Worm (Caenorhabditis elegans): ENCODE data around the gene col-40.

col-40 gene

DNA sequence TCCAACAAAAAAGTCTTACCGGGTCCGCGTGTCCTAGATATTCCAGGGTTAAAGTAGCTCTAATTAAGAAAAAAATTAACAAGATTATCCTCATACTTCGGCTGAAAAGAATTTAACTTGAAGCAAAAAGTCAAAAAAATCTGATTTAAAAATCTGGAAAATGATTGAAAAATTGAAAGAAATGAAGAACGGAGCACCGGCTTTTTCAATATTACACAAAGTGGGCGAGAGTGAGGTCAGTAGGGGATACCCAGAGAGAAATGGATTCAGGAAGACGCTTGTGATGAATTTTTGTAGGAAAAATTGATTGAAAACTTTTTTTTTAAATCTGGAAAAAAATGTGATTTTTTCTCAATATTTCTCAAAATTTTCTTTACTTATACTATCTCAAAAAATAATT is 6.0 kb downstream of the col-40 start, which contains the start of gene pho-14:
TSS of gene pho-14 (minus strand) at position 101 of the 400 bp plus-strand sequence.
- TF ChIP-seq him-1 (tag; optimal IDR thresholded peaks at IDR 0.05) = no peak
- TF ChIP-seq W03F9.2 (tag; optimal IDR thresholded peaks at IDR 0.05) = no peak
- TF ChIP-seq dao-5 (tag; optimal IDR thresholded peaks at IDR 0.05) = no peak

DNA sequence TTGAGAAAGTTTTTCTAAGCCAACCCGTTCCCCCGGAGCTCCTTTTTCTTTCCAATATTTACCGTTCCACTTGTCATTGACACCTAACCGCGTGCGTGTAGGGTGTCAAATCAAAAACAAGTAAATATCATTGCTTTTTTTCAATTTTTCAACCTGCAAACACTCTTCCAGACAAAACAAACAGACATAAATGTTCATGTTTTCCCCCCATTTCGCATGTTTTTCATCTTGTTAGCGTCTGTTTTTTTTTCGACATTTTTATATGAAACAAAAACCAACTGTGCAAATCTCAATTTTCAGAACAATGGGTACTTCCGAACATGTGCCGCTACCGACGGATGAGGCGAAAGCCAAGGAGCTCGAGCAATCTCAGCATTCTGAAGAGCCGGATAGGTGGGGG is 15.1 kb downstream of the col-40 start, which contains the start of gene snf-3:
TSS of gene snf-3 (plus strand) at position 301 of the 400 bp plus-strand sequence.
- no peak for TF ChIP-seq him-1 (tag; optimal IDR thresholded peaks at IDR 0.05)
- no peak for TF ChIP-seq W03F9.2 (tag; optimal IDR thresholded peaks at IDR 0.05)
- no peak for TF ChIP-seq dao-5 (tag; optimal IDR thresholded peaks at IDR 0.05)

DNA sequence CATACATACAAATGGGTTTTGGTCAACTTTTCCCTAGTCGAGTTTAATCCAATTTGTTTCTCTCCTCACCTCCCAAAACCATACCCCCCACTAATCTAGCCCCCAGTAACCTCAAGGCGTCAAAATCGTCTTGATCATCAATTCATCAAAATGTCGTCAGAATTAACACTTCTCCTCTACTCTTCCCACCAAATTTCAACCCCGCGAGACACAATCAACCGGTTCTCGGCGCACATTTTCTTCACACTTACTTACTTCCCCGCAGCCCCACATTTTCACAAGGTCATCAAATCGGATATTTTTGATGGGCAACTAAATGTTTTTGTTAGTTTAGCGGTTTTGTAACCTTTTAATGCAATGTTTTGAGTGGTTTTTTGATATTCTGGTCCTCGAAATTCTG is 16.0 kb downstream of the col-40 start:
- TF ChIP-seq him-1 (tag; optimal IDR thresholded peaks at IDR 0.05) = no peak
- no peak for TF ChIP-seq W03F9.2 (tag; optimal IDR thresholded peaks at IDR 0.05)
- no peak for TF ChIP-seq dao-5 (tag; optimal IDR thresholded peaks at IDR 0.05)

DNA sequence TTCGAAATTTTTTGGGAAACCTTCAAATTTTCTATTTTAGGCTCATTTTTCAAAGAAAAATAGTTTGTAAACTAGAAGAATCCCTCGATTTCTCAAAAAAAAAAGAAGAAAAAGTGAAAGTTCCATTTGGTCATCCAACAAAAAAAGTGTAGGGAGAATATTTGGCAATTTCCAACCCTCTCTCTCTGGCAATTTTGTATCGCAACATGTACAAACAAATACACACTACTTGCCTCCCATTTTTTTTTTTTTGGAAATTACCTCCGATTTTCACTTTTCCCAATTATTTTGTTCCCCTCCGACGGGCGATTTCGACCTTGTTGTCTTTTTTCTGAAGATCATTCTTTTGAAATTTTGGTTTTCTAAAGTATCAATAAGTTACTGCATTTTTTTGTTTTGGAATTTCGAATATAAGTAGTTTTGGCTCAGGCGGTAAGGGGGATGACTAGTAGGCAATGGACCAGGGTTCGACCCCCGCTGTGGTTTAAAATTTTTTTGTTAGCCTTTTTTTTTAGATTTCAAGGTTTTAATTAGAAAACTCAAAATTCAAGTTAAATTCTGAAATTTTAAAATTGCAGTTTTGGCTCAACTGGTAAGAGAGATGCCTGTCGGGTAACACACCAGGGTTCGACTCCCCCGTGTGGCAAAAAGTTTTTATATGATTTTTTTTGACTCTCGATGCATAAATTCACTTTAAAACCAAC is 18.1 kb downstream of the col-40 start:
- TF ChIP-seq W03F9.2 (tag; optimal IDR thresholded peaks at IDR 0.05) = no peak
- no peak for TF ChIP-seq him-1 (tag; optimal IDR thresholded peaks at IDR 0.05)
- TF ChIP-seq dao-5 (tag; optimal IDR thresholded peaks at IDR 0.05) = no peak

DNA sequence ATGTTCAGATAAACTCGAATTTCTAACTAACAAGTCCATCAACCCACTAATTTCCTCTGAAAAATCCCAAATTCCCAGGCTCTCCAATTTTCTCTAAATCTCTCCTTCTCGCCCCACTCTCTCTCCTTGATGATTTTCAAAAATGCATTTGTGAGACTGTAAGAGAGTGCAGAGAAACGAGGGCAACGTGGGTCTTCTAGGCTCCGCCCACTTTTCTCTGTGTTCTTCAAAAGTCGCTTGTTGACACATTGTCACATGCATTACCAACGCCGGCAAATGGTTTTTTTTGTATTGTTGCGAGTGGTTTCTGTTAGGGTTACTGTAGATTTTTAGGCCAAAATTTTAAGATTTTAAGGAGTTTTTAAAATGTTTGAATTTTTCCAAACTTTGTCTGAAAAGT is 20.3 kb downstream of the col-40 start:
- TF ChIP-seq him-1 (tag; optimal IDR thresholded peaks at IDR 0.05) = no peak
- TF ChIP-seq dao-5 (tag; optimal IDR thresholded peaks at IDR 0.05) = no peak
- TF ChIP-seq W03F9.2 (tag; optimal IDR thresholded peaks at IDR 0.05) = no peak

DNA sequence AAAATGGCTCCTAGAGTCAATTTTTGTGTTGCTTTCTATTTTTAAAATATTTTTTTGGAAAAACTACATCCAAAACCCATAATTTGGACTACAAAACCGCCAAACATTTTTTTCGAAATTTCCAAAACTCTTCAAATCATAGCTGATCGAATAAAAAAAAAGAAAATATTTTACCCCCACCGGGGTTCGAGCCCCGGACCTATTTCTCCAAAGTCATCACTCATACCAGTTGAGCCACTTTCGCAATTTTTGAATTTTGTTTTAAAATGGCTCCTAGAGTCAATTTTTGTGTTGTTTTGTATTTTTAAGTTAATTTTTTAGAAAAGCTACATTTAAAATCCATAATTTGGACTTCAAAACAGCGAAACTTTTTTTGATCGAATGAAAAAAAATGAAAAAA is 21.2 kb downstream of the col-40 start:
- no peak for TF ChIP-seq him-1 (tag; optimal IDR thresholded peaks at IDR 0.05)
- no peak for TF ChIP-seq dao-5 (tag; optimal IDR thresholded peaks at IDR 0.05)
- no peak for TF ChIP-seq W03F9.2 (tag; optimal IDR thresholded peaks at IDR 0.05)

DNA sequence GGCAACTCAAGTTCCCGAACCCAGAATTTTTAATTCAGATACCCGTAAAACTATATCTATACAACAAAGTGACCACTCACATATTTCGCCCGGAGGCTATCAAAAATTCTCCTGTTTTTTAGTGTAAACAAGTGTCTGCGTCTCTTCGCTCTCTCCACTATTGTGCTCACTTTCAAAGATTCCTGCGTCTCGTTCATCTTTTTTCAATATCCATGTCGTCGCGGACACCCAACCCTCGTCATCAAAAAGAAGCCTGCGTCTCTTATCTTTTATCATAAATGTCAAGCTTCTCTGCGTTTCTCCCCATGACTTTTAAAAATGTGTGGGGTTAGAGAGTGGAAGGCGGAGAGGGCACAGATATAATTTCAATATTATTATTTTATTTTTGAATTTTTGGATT is 21.9 kb downstream of the col-40 start:
- no peak for TF ChIP-seq W03F9.2 (tag; optimal IDR thresholded peaks at IDR 0.05)
- no peak for TF ChIP-seq him-1 (tag; optimal IDR thresholded peaks at IDR 0.05)
- TF ChIP-seq dao-5 (tag; optimal IDR thresholded peaks at IDR 0.05) = no peak

DNA sequence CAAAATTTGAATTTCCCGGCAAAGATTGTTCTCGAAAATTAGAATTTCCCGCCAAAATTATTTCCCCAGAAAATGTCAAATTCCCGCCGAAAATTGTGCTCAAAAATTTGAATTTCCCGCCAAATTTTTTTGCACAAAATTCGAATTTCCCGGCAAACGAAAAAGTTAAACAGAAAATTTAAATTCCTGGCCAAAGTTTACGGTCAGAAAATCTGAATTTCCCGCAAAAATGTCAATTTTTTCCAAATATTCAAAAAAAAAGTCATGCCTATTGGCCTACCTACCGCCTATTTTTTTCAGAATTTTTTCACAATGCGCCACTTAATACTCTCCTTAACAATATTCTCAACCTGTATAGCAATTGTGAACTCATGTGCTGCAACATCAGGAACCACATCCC is 23.9 kb downstream of the col-40 start, which contains the start of gene K02E7.1:
TSS of gene K02E7.1 (plus strand) at position 301 of the 400 bp plus-strand sequence.
- TF ChIP-seq him-1 (tag; optimal IDR thresholded peaks at IDR 0.05) (no peak), W03F9.2 (tag; optimal IDR thresholded peaks at IDR 0.05) (no peak)

DNA sequence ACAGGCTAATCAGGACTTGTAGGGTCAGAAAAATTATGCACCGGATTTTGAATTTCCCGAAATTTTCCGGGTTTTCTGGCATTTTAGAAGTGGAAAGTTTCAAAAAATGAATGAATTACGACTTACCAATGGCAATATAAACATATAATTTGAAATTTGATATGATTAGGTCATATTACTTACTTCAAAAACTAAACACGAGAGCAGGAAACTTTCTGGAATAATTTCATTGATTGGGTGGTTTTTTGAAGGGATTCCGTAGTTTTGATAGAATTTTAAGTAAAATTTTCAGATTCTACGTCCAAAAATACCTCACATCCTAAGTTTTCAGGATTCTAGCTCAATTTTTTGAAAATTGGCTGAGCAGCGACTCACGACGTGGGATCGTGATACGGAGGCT is 31.3 kb downstream of the col-40 start, which contains the start of gene K02E7.11:
TSS of gene K02E7.11 (minus strand) at position 101 of the 400 bp plus-strand sequence.
- no peak for TF ChIP-seq dao-5 (tag; optimal IDR thresholded peaks at IDR 0.05)
- no peak for TF ChIP-seq W03F9.2 (tag; optimal IDR thresholded peaks at IDR 0.05)
- TF ChIP-seq him-1 (tag; optimal IDR thresholded peaks at IDR 0.05) = no peak

DNA sequence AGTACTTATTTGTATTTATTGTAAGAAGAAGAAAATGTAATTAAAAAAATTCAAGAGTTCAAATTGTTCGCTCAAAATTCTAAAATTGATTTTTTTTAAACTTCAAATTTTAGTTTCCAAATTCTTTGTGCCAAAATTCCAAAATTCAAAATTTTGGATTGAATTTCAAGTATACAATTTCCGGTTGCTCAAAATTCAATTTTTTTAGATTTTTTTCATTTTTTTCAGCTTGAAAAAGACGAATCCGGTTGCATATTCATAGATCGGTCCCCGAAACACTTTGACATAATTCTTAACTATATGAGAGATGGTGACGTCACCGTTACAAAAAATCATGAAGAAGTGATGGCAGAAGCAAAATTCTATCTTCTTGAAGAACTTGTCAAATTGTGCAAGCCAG is 34.7 kb downstream of the col-40 start, which contains the start of gene K02E7.4:
TSS of gene K02E7.4 (plus strand) at position 301 of the 400 bp plus-strand sequence.
- TF ChIP-seq dao-5 (tag; optimal IDR thresholded peaks at IDR 0.05) (no peak), W03F9.2 (tag; optimal IDR thresholded peaks at IDR 0.05) (no peak), him-1 (tag; optimal IDR thresholded peaks at IDR 0.05) (no peak)

DNA sequence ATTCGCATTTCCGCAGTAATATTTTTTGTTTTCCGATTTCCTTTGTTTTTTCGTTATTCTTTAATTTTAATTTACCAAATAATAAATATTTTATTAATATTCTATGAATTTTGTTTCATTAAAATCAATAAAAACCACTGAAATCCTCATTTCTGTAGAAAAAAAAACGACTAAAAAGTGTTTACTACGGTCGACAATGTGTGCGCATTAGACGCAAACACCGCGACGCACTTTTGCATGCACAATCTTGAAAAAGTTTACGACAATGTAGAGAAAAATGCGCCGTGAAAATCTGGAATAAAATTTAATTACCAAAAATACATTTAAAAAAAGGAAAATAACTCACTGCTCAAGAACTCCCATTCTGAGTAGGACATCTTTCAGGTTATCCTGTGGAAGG is 35.3 kb downstream of the col-40 start:
- TF ChIP-seq W03F9.2 (tag; optimal IDR thresholded peaks at IDR 0.05) (no peak), dao-5 (tag; optimal IDR thresholded peaks at IDR 0.05) (no peak), him-1 (tag; optimal IDR thresholded peaks at IDR 0.05) (no peak)

DNA sequence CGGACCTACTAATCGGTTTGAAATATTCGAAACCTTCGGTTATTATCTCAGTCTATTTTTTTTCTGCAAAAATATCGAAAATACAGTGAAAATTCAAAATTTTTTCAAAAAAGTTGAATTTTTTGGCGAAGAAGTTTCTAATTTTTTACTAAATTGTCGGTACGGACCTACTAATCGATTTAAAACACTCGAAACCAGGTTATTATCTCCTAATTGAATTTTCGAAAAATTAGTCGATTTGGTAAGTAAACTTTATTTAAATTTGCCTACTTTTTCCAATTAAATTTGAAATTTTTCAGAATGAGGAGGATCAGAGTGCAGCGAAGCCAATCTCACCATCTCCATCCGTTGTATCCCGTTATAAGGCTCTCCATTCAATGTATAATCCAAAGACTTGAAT is 35.9 kb downstream of the col-40 start, which contains the start of gene K02E7.12:
TSS of gene K02E7.12 (plus strand) at position 301 of the 400 bp plus-strand sequence.
- TF ChIP-seq dao-5 (tag; optimal IDR thresholded peaks at IDR 0.05) = no peak
- no peak for TF ChIP-seq W03F9.2 (tag; optimal IDR thresholded peaks at IDR 0.05)
- no peak for TF ChIP-seq him-1 (tag; optimal IDR thresholded peaks at IDR 0.05)

DNA sequence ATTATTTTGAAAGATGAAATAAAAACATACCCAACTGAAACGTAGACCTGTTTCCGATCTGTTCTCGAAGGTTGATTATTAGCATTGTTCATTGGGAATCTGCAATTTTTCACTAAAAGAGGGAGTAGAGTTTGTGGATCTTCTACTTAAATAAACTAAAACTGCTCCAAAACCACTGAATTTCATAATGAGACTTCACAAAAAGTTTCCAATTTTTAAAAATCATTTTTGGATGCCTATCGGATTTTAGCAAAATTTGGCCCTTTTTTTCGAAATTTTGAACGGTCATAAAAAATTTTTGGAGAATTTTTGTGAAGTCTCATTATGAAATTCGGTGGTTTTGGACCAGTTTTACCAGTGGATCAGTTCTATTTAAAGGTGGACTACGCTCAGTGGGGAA is 39.9 kb downstream of the col-40 start, which contains the start of gene K02E7.10:
TSS of gene K02E7.10 (minus strand) at position 101 of the 400 bp plus-strand sequence.
- TF ChIP-seq W03F9.2 (tag; optimal IDR thresholded peaks at IDR 0.05) (no peak), him-1 (tag; optimal IDR thresholded peaks at IDR 0.05) (no peak), dao-5 (tag; optimal IDR thresholded peaks at IDR 0.05) (no peak)

DNA sequence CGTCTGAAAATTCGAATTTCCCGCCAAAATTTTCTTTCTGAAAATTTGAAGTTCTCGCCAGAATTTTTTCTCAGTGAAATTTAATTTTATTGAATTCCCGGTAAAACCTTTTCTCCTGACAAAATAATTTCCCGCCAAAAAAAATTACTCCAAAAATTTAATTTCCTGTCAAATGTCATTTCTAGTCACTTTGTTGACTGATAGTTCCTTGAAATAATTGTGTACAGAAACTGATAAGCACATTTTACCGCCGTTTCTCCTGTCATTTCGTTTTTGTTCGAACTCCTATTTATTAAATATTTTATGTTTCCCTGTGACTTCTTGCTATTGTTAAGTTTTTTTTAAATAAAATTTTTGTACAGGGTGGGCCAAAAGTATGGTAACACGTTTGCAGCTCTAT is 42.8 kb downstream of the col-40 start:
- TF ChIP-seq him-1 (tag; optimal IDR thresholded peaks at IDR 0.05) (no peak), W03F9.2 (tag; optimal IDR thresholded peaks at IDR 0.05) (no peak), dao-5 (tag; optimal IDR thresholded peaks at IDR 0.05) (no peak)

Data from whole organism, L4/young adult.